In genomic region chr3L:10713458-10714118, dm6 we compare ENCODE assay signal across 1 fruit fly cellular context.
TF ChIP-seq lines count a peak whose summit lies in the region.

No protein-coding gene starts in this region.

TF ChIP-seq in whole organism, prepupa, 60 proteins besides CTCF, POLR2A, EP300 and RAD21 (continued from another document):
- TF ChIP-seq CG11294 (GFP tag; IDR thresholded peaks at IDR 0.05; lab: Robert Waterston, UW), result peak; percentile 23; the same call in 1 of the 2 replicates
- TF ChIP-seq dsx (GFP tag; optimal IDR thresholded peaks at IDR 0.05; lab: Kevin White, UChicago; ENCODE audit: poor library complexity, severe bottlenecking), result peak; percentile 13
- peak; percentile 95 for TF ChIP-seq svp (GFP tag; lab: Kevin White, UChicago)
- TF ChIP-seq topi (GFP tag; optimal IDR thresholded peaks at IDR 0.05; lab: Kevin White, UChicago), result peak; percentile 88
- TF ChIP-seq Hr38 (GFP tag; optimal IDR thresholded peaks at IDR 0.05; lab: Kevin White, UChicago), result no peak
- TF ChIP-seq CG32006 (GFP tag; optimal IDR thresholded peaks at IDR 0.05; lab: Kevin White, UChicago), result peak; percentile 93
- TF ChIP-seq acj6 (GFP tag; optimal IDR thresholded peaks at IDR 0.05; lab: Kevin White, UChicago), result peak; percentile 83
- peak; percentile 26 for TF ChIP-seq CG10669 (GFP tag; optimal IDR thresholded peaks at IDR 0.05; lab: Kevin White, UChicago)
- peak; percentile 83 for TF ChIP-seq lz (GFP tag; optimal IDR thresholded peaks at IDR 0.05; lab: Kevin White, UChicago)
- TF ChIP-seq CG3919 (GFP tag; optimal IDR thresholded peaks at IDR 0.05; lab: Kevin White, UChicago), result peak; percentile 80
- TF ChIP-seq CG1621 (tag; optimal IDR thresholded peaks at IDR 0.05; lab: Kevin White, UChicago), result peak; percentile 12
- peak; percentile 81 for TF ChIP-seq CG4318 (GFP tag; optimal IDR thresholded peaks at IDR 0.05; lab: Kevin White, UChicago)
- TF ChIP-seq vri (GFP tag; optimal IDR thresholded peaks at IDR 0.05; lab: Kevin White, UChicago), result peak; percentile 76
- peak; percentile 83 for TF ChIP-seq CG15336 (GFP tag; IDR thresholded peaks at IDR 0.05; lab: Robert Waterston, UW)
- TF ChIP-seq achi (GFP tag; optimal IDR thresholded peaks at IDR 0.05; lab: Kevin White, UChicago), result peak; percentile 84
- peak; percentile 78 for TF ChIP-seq CG8632 (GFP tag; optimal IDR thresholded peaks at IDR 0.05; lab: Kevin White, UChicago)
- TF ChIP-seq pdm3 (GFP tag; optimal IDR thresholded peaks at IDR 0.05; lab: Kevin White, UChicago), result peak; percentile 79
- peak in 1 of 2 experiments; percentile 90 for TF ChIP-seq salr (GFP tag; optimal IDR thresholded peaks at IDR 0.05; lab: Kevin White, UChicago)
- peak; percentile 81 for TF ChIP-seq CG6163 (GFP tag; IDR thresholded peaks at IDR 0.05; lab: Robert Waterston, UW)
- TF ChIP-seq eg (GFP tag; IDR thresholded peaks at IDR 0.05; lab: Robert Waterston, UW), result peak; percentile 94
- TF ChIP-seq esn (GFP tag; optimal IDR thresholded peaks at IDR 0.05; lab: Kevin White, UChicago), result peak; percentile 91
- peak; percentile 31 for TF ChIP-seq Sox15 (GFP tag; optimal IDR thresholded peaks at IDR 0.05; lab: Kevin White, UChicago)
- peak; percentile 69 for TF ChIP-seq CG34406 (GFP tag; optimal IDR thresholded peaks at IDR 0.05; lab: Kevin White, UChicago)
- peak; percentile 81 for TF ChIP-seq OdsH (GFP tag; optimal IDR thresholded peaks at IDR 0.05; lab: Kevin White, UChicago)
- TF ChIP-seq Eip78C (GFP tag; lab: Kevin White, UChicago), result peak; percentile 95
- TF ChIP-seq CG10631 (GFP tag; optimal IDR thresholded peaks at IDR 0.05; lab: Kevin White, UChicago), result peak; percentile 82
- TF ChIP-seq Hr39 (GFP tag; optimal IDR thresholded peaks at IDR 0.05; lab: Kevin White, UChicago), result peak; percentile 78
- no peak for TF ChIP-seq CG11762 (GFP tag; optimal IDR thresholded peaks at IDR 0.05; lab: Kevin White, UChicago; ENCODE audit: insufficient read depth)
- peak; percentile 58 for TF ChIP-seq CG16779 (tag; optimal IDR thresholded peaks at IDR 0.05; lab: Kevin White, UChicago)
- peak; percentile 87 for TF ChIP-seq Smox (GFP tag; optimal IDR thresholded peaks at IDR 0.05; lab: Kevin White, UChicago)
- TF ChIP-seq CG6808 (GFP tag; optimal IDR thresholded peaks at IDR 0.05; lab: Kevin White, UChicago), result peak; percentile 46
- peak; percentile 7 for TF ChIP-seq CG7368 (GFP tag; optimal IDR thresholded peaks at IDR 0.05; lab: Kevin White, UChicago)
- peak; percentile 93 for TF ChIP-seq CG8119 (GFP tag; IDR thresholded peaks at IDR 0.05; lab: Robert Waterston, UW)
